Fruit fly (Drosophila melanogaster) whole organism, embryonic: ENCODE results near the gene yin.
A peak's percentile ranks its signal among the peaks of the same experiment; 100 is the strongest.

ENCODE experiments used
- Aef1 ChIP-seq: fragments of 200-800 bp; sonication (Bioruptor generic); IDR thresholded peaks from 3 replicates; pipeline ENCODE4 v1.3.6; 2022; ENCODE audit warnings: missing biosample characterization, missing genetic modification characterization
- CG11504 ChIP-seq: fragments of 200-800 bp; sonication (Bioruptor generic); optimal IDR thresholded peaks from 3 replicates; lab custom pipeline; 2019; ENCODE audit warnings: missing biosample characterization, mild to moderate bottlenecking, missing genetic modification characterization, moderate library complexity
- CG11560 ChIP-seq: fragments of 200-800 bp; sonication (Bioruptor generic); IDR thresholded peaks from 3 replicates; pipeline ENCODE4 v1.3.6; 2022; ENCODE audit warnings: missing biosample characterization, missing genetic modification characterization
- CG12071 ChIP-seq: fragments of 200-800 bp; sonication (Bioruptor generic); optimal IDR thresholded peaks from 3 replicates; lab custom pipeline; 2018; ENCODE audit warnings: missing biosample characterization, mild to moderate bottlenecking, missing genetic modification characterization
- CG12219 ChIP-seq: fragments of 200-800 bp; sonication (Bioruptor generic); optimal IDR thresholded peaks from 3 replicates; lab custom pipeline; 2018; ENCODE audit warnings: missing biosample characterization, mild to moderate bottlenecking, missing genetic modification characterization
- CG12659 ChIP-seq: fragments of 200-800 bp; sonication (Bioruptor generic); optimal IDR thresholded peaks from 3 replicates; lab custom pipeline; 2017; ENCODE audit warnings: mild to moderate bottlenecking, missing biosample characterization, missing genetic modification reagents, missing genetic modification characterization
- CG16863 ChIP-seq: fragments of 200-800 bp; sonication (Bioruptor generic); optimal IDR thresholded peaks from 3 replicates; lab custom pipeline; 2016; ENCODE audit warnings: missing biosample characterization, missing genetic modification characterization
- CG17328 ChIP-seq: fragments of 200-800 bp; sonication (Bioruptor generic); IDR thresholded peaks from 2 replicates; pipeline ENCODE4 v1.3.6; 2022; ENCODE audit warnings: missing biosample characterization, missing genetic modification characterization
- CG17385 ChIP-seq: fragments of 200-800 bp; sonication (Bioruptor generic); optimal IDR thresholded peaks from 3 replicates; lab custom pipeline; 2018; ENCODE audit warnings: missing biosample characterization, mild to moderate bottlenecking, missing genetic modification characterization
- CG18476 ChIP-seq: fragments of 200-800 bp; sonication (Bioruptor generic); optimal IDR thresholded peaks from 2 replicates; lab custom pipeline; 2016; ENCODE audit warnings: missing biosample characterization, mild to moderate bottlenecking, missing genetic modification characterization
- CG18619 ChIP-seq: fragments of 200-800 bp; sonication (Bioruptor generic); optimal IDR thresholded peaks from 3 replicates; lab custom pipeline; 2017; ENCODE audit warnings: missing biosample characterization, mild to moderate bottlenecking, missing genetic modification characterization
- CG2116 ChIP-seq: fragments of 200-800 bp; sonication (Bioruptor generic); optimal IDR thresholded peaks from 3 replicates; lab custom pipeline; 2018; ENCODE audit warnings: missing biosample characterization, mild to moderate bottlenecking, missing genetic modification characterization
- CG31365 ChIP-seq: fragments of 200-800 bp; sonication (Bioruptor generic); optimal IDR thresholded peaks from 2 replicates; lab custom pipeline; 2018; ENCODE audit warnings: missing biosample characterization, mild to moderate bottlenecking, missing genetic modification characterization
- CG34422 ChIP-seq: fragments of 200-800 bp; sonication (Bioruptor generic); IDR thresholded peaks from 3 replicates; pipeline ENCODE4 v1.3.6; 2022; ENCODE audit warnings: missing biosample characterization, missing genetic modification characterization
- CG4360 ChIP-seq: fragments of 200-800 bp; sonication (Bioruptor generic); IDR thresholded peaks from 2 replicates; pipeline ENCODE4 v1.3.6; 2022; ENCODE audit warnings: missing biosample characterization, missing genetic modification characterization
- CG5953 ChIP-seq: fragments of 200-800 bp; sonication (Bioruptor generic); IDR thresholded peaks from 2 replicates; pipeline ENCODE4 v1.3.6; 2022; ENCODE audit warnings: missing biosample characterization, missing genetic modification characterization
- CG6854 ChIP-seq: fragments of 200-800 bp; sonication (Bioruptor generic); optimal IDR thresholded peaks from 3 replicates; lab custom pipeline; 2017; ENCODE audit warnings: missing biosample characterization, mild to moderate bottlenecking, missing genetic modification characterization
- CG7556 ChIP-seq: fragments of 200-800 bp; sonication (Bioruptor generic); optimal IDR thresholded peaks from 2 replicates; lab custom pipeline; 2017; ENCODE audit warnings: missing biosample characterization, mild to moderate bottlenecking, missing genetic modification characterization
- CG7928 ChIP-seq: fragments of 200-800 bp; sonication (Bioruptor generic); optimal IDR thresholded peaks from 2 replicates; lab custom pipeline; 2017; ENCODE audit warnings: missing biosample characterization, mild to moderate bottlenecking, missing genetic modification characterization
- CG9215 ChIP-seq: fragments of 200-800 bp; sonication (Bioruptor generic); IDR thresholded peaks from 2 replicates; pipeline ENCODE4 v1.3.6; 2022; ENCODE audit warnings: missing biosample characterization, missing genetic modification characterization
- D19B ChIP-seq: fragments of 200-800 bp; sonication (Bioruptor generic); optimal IDR thresholded peaks from 2 replicates; lab custom pipeline; 2017; ENCODE audit warnings: missing biosample characterization, mild to moderate bottlenecking, missing genetic modification characterization
- Dbx ChIP-seq: fragments of 200-800 bp; sonication (Bioruptor generic); IDR thresholded peaks from 3 replicates; pipeline ENCODE4 v1.3.6; 2022; ENCODE audit warnings: missing biosample characterization, missing genetic modification characterization
- Ets97D ChIP-seq: fragments of 200-800 bp; sonication (Bioruptor generic); optimal IDR thresholded peaks from 3 replicates; lab custom pipeline; 2016; ENCODE audit warnings: missing biosample characterization, missing genetic modification characterization
- Hmx ChIP-seq: fragments of 200-800 bp; sonication (Bioruptor generic); optimal IDR thresholded peaks from 2 replicates; lab custom pipeline; 2016; ENCODE audit warnings: missing biosample characterization, missing genetic modification characterization
- Jarid2 ChIP-seq: fragments of 200-800 bp; sonication (Bioruptor generic); optimal IDR thresholded peaks from 3 replicates; lab custom pipeline; 2017; ENCODE audit warnings: mild to moderate bottlenecking, missing biosample characterization, missing genetic modification reagents, missing genetic modification characterization
- MTF-1 ChIP-seq: fragments of 200-800 bp; sonication (Bioruptor generic); optimal IDR thresholded peaks from 2 replicates; lab custom pipeline; 2018; ENCODE audit warnings: missing biosample characterization, mild to moderate bottlenecking, missing genetic modification characterization, borderline replicate concordance
- Mad ChIP-seq: fragments of 200-800 bp; sonication (Bioruptor generic); optimal IDR thresholded peaks from 2 replicates; lab custom pipeline; 2016; ENCODE audit warnings: missing biosample characterization, missing genetic modification characterization
- Neu2 ChIP-seq: fragments of 200-800 bp; sonication (Bioruptor generic); optimal IDR thresholded peaks from 3 replicates; lab custom pipeline; 2016; ENCODE audit warnings: missing biosample characterization, missing genetic modification characterization, borderline replicate concordance
- amos ChIP-seq: fragments of 200-800 bp; sonication (Bioruptor generic); IDR thresholded peaks from 2 replicates; pipeline ENCODE4 v1.3.6; 2022; ENCODE audit warnings: missing biosample characterization, missing genetic modification characterization; ENCODE audit not compliant: partially characterized antibody
- ara ChIP-seq: fragments of 200-800 bp; sonication (Bioruptor generic); IDR thresholded peaks from 2 replicates; pipeline ENCODE4 v1.3.6; 2022; ENCODE audit warnings: missing biosample characterization, missing genetic modification characterization
- ase ChIP-seq: fragments of 200-800 bp; sonication (Bioruptor generic); IDR thresholded peaks from 3 replicates; pipeline ENCODE4 v1.3.6; 2022; ENCODE audit warnings: missing biosample characterization, missing genetic modification characterization
- bab2 ChIP-seq: fragments of 200-800 bp; sonication (Bioruptor generic); optimal IDR thresholded peaks from 2 replicates; lab custom pipeline; 2016; ENCODE audit warnings: missing biosample characterization, missing genetic modification characterization
- cato ChIP-seq: fragments of 200-800 bp; sonication (Bioruptor generic); optimal IDR thresholded peaks from 2 replicates; lab custom pipeline; 2016; ENCODE audit warnings: missing biosample characterization, missing genetic modification characterization, borderline replicate concordance
- da ChIP-seq: fragments of 200-800 bp; sonication (Bioruptor generic); optimal IDR thresholded peaks from 2 replicates; lab custom pipeline; 2016; ENCODE audit warnings: missing biosample characterization, missing genetic modification characterization
- dpn ChIP-seq, 2 experiments: fragments of 200-800 bp; sonication (Bioruptor generic); optimal IDR thresholded peaks; 3 replicates each; lab custom pipeline; 2016; ENCODE audit warnings: missing biosample characterization in 2 of 2, missing genetic modification characterization in 2 of 2
- emc ChIP-seq: fragments of 200-800 bp; sonication (Bioruptor generic); optimal IDR thresholded peaks from 2 replicates; lab custom pipeline; 2016; ENCODE audit warnings: missing biosample characterization, missing genetic modification characterization
- esg ChIP-seq: fragments of 200-800 bp; sonication (Bioruptor generic); conservative IDR thresholded peaks from 2 replicates; pipeline ENCODE4 v1.3.6; 2022; ENCODE audit warnings: missing biosample characterization, missing genetic modification characterization
- fd96Cb ChIP-seq: fragments of 200-800 bp; sonication (Bioruptor generic); optimal IDR thresholded peaks from 2 replicates; lab custom pipeline; 2018; ENCODE audit warnings: missing biosample characterization, mild to moderate bottlenecking, missing genetic modification characterization, moderate library complexity
- gsb ChIP-seq: fragments of 200-800 bp; sonication (Bioruptor generic); IDR thresholded peaks from 2 replicates; pipeline ENCODE4 v1.3.6; 2022; ENCODE audit warnings: missing biosample characterization, missing genetic modification characterization
- ind ChIP-seq: fragments of 200-800 bp; sonication (Bioruptor generic); optimal IDR thresholded peaks from 3 replicates; lab custom pipeline; 2016; ENCODE audit warnings: missing biosample characterization, missing genetic modification characterization
- prd ChIP-seq, 3 experiments: fragments of >200 bp in 2 of 3; fragments of 200-800 bp in 1 of 3; sonication (Bioruptor generic) in 1 of 3; optimal IDR thresholded peaks in 2 of 3; IDR thresholded peaks in 1 of 3; 2 replicates in 2 of 3; 3 replicates in 1 of 3; pipeline versions ENCODE4 v1.3.6 to Lab custom; 2017 to 2022; ENCODE audit warnings: missing biosample characterization in 1 of 3, missing genetic modification characterization in 1 of 3
- sens-2 ChIP-seq: fragments of 200-800 bp; sonication (Bioruptor generic); IDR thresholded peaks from 2 replicates; pipeline ENCODE4 v1.3.6; 2022; ENCODE audit warnings: missing biosample characterization, missing genetic modification characterization
- stwl ChIP-seq: fragments of 200-800 bp; sonication (Bioruptor generic); optimal IDR thresholded peaks from 3 replicates; lab custom pipeline; 2018; ENCODE audit warnings: missing biosample characterization, mild to moderate bottlenecking, missing genetic modification characterization, moderate library complexity
- sug ChIP-seq: fragments of 200-800 bp; optimal IDR thresholded peaks from 2 replicates; lab custom pipeline; 2019; ENCODE audit warnings: missing biosample characterization, mild to moderate bottlenecking, missing genetic modification characterization, moderate library complexity
- trem ChIP-seq: fragments of 200-800 bp; optimal IDR thresholded peaks from 3 replicates; lab custom pipeline; 2019; ENCODE audit warnings: missing biosample characterization, mild to moderate bottlenecking, missing genetic modification characterization, moderate library complexity
- unpg ChIP-seq: fragments of 200-800 bp; sonication (Bioruptor generic); optimal IDR thresholded peaks from 3 replicates; lab custom pipeline; 2018; ENCODE audit warnings: missing biosample characterization, mild to moderate bottlenecking, missing genetic modification characterization, moderate library complexity
- vvl ChIP-seq: fragments of 200-800 bp; sonication (Bioruptor generic); IDR thresholded peaks from 2 replicates; pipeline ENCODE4 v1.3.6; 2022; ENCODE audit warnings: missing biosample characterization, missing genetic modification characterization
- wdn ChIP-seq: fragments of 200-800 bp; sonication (Bioruptor generic); IDR thresholded peaks from 2 replicates; pipeline ENCODE4 v1.3.6; 2022; ENCODE audit warnings: missing biosample characterization, missing genetic modification characterization
- wor ChIP-seq: fragments of 200-800 bp; sonication (Bioruptor generic); IDR thresholded peaks from 2 replicates; pipeline ENCODE4 v1.3.6; 2022; ENCODE audit warnings: missing biosample characterization, missing genetic modification characterization

yin gene

dm6 chrX:3845340-3846161, 26.2 kb downstream of the yin start (continued):
- TF ChIP-seq cato (no peak), bab2 (GFP tag; lab: Kevin White, UChicago) (no peak), ase (GFP tag; lab: Robert Waterston, UW) (no peak), D19B (no peak), CG11504 (no peak), CG18476 (no peak), CG5953 (0 out of 2 replicates have a peak, but pooled peaks have one; percentile 4), CG12071 (GFP tag; lab: Kevin White, UChicago) (peak; percentile 51), ara (GFP tag; lab: Robert Waterston, UW) (no peak), ind (GFP tag; lab: Kevin White, UChicago) (no peak), Jarid2 (GFP tag; lab: Kevin White, UChicago) (peak; percentile 78), CG11560 (no peak), Aef1 (GFP tag; lab: Robert Waterston, UW) (no peak), CG7556 (GFP tag; lab: Kevin White, UChicago) (peak; percentile 12), CG17328 (no peak), Neu2 (GFP tag; lab: Kevin White, UChicago) (no peak), sug (no peak), Ets97D (GFP tag; lab: Kevin White, UChicago) (no peak), stwl (tag; lab: Kevin White, UChicago) (no peak), Dbx (GFP tag; lab: Robert Waterston, UW) (peak; percentile 44; the same call in 1 of the 3 replicates), gsb (no peak), CG31365 (tag; lab: Kevin White, UChicago) (peak; percentile 36), CG4360 (no peak), wor (GFP tag; lab: Robert Waterston, UW) (no peak), sens-2 (GFP tag; lab: Robert Waterston, UW) (no peak), dpn (GFP tag; optimal IDR thresholded peaks at IDR 0.05; lab: Kevin White, UChicago) (no peak), CG17385 (GFP tag; lab: Kevin White, UChicago) (peak; percentile 27), wdn (GFP tag; lab: Robert Waterston, UW) (no peak), unpg (GFP tag; lab: Kevin White, UChicago) (peak; percentile 14), CG12659 (peak; percentile 28), CG34422 (GFP tag; lab: Robert Waterston, UW) (no peak), vvl (GFP tag; lab: Robert Waterston, UW) (no peak; the same call in 1 of the 2 replicates), CG16863 (GFP tag; lab: Kevin White, UChicago) (peak; percentile 3), CG12219 (GFP tag; lab: Kevin White, UChicago) (no peak), MTF-1 (GFP tag; lab: Kevin White, UChicago) (peak; percentile 2), CG2116 (peak; percentile 9), amos (GFP tag; lab: Robert Waterston, UW) (no peak), CG9215 (GFP tag; lab: Robert Waterston, UW) (no peak), fd96Cb (tag; lab: Kevin White, UChicago) (no peak), prd (optimal IDR thresholded peaks at IDR 0.05; lab: Kevin White, UChicago) (no peak), prd (GFP tag; IDR thresholded peaks at IDR 0.05; lab: Robert Waterston, UW) (no peak), trem (tag; lab: Kevin White, UChicago) (no peak), emc (GFP tag; lab: Kevin White, UChicago) (no peak), da (GFP tag; lab: Kevin White, UChicago) (no peak), Mad (no peak), CG6854 (GFP tag; lab: Kevin White, UChicago) (peak; percentile 56), Hmx (GFP tag; lab: Kevin White, UChicago) (no peak), CG7928 (GFP tag; lab: Kevin White, UChicago) (no peak), esg (GFP tag; lab: Robert Waterston, UW) (no peak), CG18619 (no peak)
